Worm (Caenorhabditis elegans): Measurements from ENCODE around the gene rps-29.

The rps-29 gene

ce11 chrIII:794000-794399 is at the start of gene rps-29:
Gene rps-29, plus strand, starts transcription at chrIII:794300.
- no peak for TF ChIP-seq dao-5 (tag; optimal IDR thresholded peaks at IDR 0.05)
- TF ChIP-seq him-1 (tag; optimal IDR thresholded peaks at IDR 0.05): no peak
- no peak for TF ChIP-seq W03F9.2 (tag; optimal IDR thresholded peaks at IDR 0.05)

DNA sequence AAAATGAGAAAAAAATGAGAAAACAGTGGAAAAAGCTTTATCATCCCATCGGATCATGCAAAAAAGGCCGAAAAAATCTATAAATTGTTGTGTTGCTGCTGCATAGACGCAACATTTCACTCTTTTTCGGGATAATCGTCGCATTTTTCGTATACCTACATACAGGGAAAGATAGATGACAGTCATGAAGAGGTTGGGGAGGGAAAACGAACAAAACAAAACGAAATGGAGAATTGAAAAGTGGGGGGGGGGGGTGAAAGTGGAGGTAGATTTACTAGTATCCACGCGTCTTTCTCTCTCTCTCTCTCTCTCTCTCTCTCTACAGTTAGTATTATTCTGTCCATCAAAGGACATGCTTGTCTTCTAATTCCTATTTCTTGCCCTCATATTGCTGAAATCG is 49.6 kb upstream of the rps-29 start:
- TF ChIP-seq W03F9.2 (tag; optimal IDR thresholded peaks at IDR 0.05) (no peak), him-1 (tag; optimal IDR thresholded peaks at IDR 0.05) (no peak), dao-5 (tag; optimal IDR thresholded peaks at IDR 0.05) (no peak)

DNA sequence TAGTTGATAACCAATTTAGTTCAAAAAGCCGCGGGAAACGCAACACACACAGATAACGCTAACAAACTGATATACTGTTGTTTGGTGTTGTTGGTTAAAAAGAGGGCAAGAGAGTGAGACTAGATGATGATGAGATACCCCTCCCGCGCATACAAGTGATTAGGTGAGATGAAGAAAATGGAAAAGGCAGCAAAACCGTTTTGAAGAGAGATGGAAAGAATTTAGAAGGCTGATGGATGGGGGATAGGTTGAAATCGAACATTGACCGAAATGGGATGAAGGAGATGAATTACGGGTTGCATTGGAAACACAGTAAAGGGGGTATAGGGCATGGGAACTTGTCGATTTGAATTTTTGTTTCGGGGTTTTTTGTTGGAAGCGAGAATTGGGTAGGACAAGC is 45.3 kb upstream of the rps-29 start:
- TF ChIP-seq him-1 (tag; optimal IDR thresholded peaks at IDR 0.05) (no peak), dao-5 (tag; optimal IDR thresholded peaks at IDR 0.05) (no peak), W03F9.2 (tag; optimal IDR thresholded peaks at IDR 0.05) (no peak)

- no peak for TF ChIP-seq W03F9.2 (tag; optimal IDR thresholded peaks at IDR 0.05)
- no peak for TF ChIP-seq him-1 (tag; optimal IDR thresholded peaks at IDR 0.05)
- no peak for TF ChIP-seq dao-5 (tag; optimal IDR thresholded peaks at IDR 0.05)
Observed at ce11 chrIII:750028-750427, 44.1 kb upstream of the rps-29 start.

- TF ChIP-seq dao-5 (tag; optimal IDR thresholded peaks at IDR 0.05) (no peak), him-1 (tag; optimal IDR thresholded peaks at IDR 0.05) (no peak), W03F9.2 (tag; optimal IDR thresholded peaks at IDR 0.05) (no peak)
Observed at ce11 chrIII:752326-752725, 41.8 kb upstream of the rps-29 start, which contains the start of gene pat-12. Gene pat-12, minus strand, starts transcription at chrIII:752426.

- TF ChIP-seq W03F9.2 (tag; optimal IDR thresholded peaks at IDR 0.05) (no peak), dao-5 (tag; optimal IDR thresholded peaks at IDR 0.05) (no peak), him-1 (tag; optimal IDR thresholded peaks at IDR 0.05) (no peak)
Observed at ce11 chrIII:754371-754770, 39.7 kb upstream of the rps-29 start.

- TF ChIP-seq W03F9.2 (tag; optimal IDR thresholded peaks at IDR 0.05): no peak
- TF ChIP-seq him-1 (tag; optimal IDR thresholded peaks at IDR 0.05): no peak
- no peak for TF ChIP-seq dao-5 (tag; optimal IDR thresholded peaks at IDR 0.05)
Observed at ce11 chrIII:757981-758380, 36.1 kb upstream of the rps-29 start, which contains the start of gene T17H7.7. Gene T17H7.7, minus strand, starts transcription at chrIII:758081.

DNA sequence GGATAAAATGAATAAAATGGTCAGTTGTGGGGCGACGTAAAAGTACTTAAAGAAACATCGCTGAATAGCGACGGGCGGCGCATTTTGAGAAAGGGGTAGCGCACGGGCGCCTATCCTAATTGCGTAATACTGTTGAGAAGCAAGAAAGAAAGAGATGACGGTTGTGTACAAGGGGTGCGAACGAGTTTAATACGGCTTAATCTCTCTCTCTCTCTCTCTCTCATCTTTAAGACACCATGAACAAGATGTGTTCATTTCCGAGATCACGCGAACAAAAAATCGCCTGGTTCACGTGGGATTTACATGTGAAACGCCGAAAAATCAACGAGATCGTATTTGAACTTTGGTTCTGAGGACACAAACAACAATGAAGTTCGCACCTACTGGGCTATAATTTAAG is 34.4 kb upstream of the rps-29 start:
- TF ChIP-seq dao-5 (tag; optimal IDR thresholded peaks at IDR 0.05) (no peak), W03F9.2 (tag; optimal IDR thresholded peaks at IDR 0.05) (no peak), him-1 (tag; optimal IDR thresholded peaks at IDR 0.05) (no peak)

- TF ChIP-seq him-1 (tag; optimal IDR thresholded peaks at IDR 0.05) (no peak), W03F9.2 (tag; optimal IDR thresholded peaks at IDR 0.05) (no peak), dao-5 (tag; optimal IDR thresholded peaks at IDR 0.05) (no peak)
Observed at ce11 chrIII:761476-761875, 32.6 kb upstream of the rps-29 start, which contains the start of gene nlp-52. Gene nlp-52, plus strand, starts transcription at chrIII:761776.

ce11 chrIII:762508-762907 is 31.6 kb upstream of the rps-29 start:
- TF ChIP-seq him-1 (tag; optimal IDR thresholded peaks at IDR 0.05) (no peak), W03F9.2 (tag; optimal IDR thresholded peaks at IDR 0.05) (no peak), dao-5 (tag; optimal IDR thresholded peaks at IDR 0.05) (no peak)

ce11 chrIII:764404-764803 is 29.7 kb upstream of the rps-29 start:
- TF ChIP-seq him-1 (tag; optimal IDR thresholded peaks at IDR 0.05) (peak; percentile 66), W03F9.2 (tag; optimal IDR thresholded peaks at IDR 0.05) (no peak)

DNA sequence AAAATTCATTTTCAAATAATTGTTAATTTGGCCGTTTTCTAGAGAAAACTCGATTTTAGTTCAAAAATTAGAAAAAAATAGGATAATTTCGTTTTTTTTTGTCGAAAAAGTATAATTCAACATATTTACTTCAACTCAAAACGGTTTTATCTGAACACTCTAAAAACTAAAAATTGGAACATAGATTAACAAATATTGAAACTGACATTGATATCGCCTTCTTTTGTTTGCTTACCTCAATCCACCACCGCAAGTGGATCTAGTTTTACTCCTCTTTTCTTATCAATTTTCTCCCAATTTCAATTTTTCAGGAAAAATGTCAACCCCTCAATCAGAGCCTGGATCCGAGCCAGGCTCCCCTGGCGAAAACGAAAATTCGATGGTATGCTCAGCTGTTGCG is 29.2 kb upstream of the rps-29 start, which contains the start of gene ptl-1:
Gene ptl-1, plus strand, starts transcription at position 301 of the 400 bp plus-strand sequence.
- no peak for TF ChIP-seq W03F9.2 (tag; optimal IDR thresholded peaks at IDR 0.05)
- TF ChIP-seq him-1 (tag; optimal IDR thresholded peaks at IDR 0.05): no peak
- TF ChIP-seq dao-5 (tag; optimal IDR thresholded peaks at IDR 0.05): no peak

- no peak for TF ChIP-seq dao-5 (tag; optimal IDR thresholded peaks at IDR 0.05)
- TF ChIP-seq W03F9.2 (tag; optimal IDR thresholded peaks at IDR 0.05): no peak
- TF ChIP-seq him-1 (tag; optimal IDR thresholded peaks at IDR 0.05): no peak
Observed at ce11 chrIII:768528-768927, 25.6 kb upstream of the rps-29 start.

- TF ChIP-seq dao-5 (tag; optimal IDR thresholded peaks at IDR 0.05): no peak
- no peak for TF ChIP-seq W03F9.2 (tag; optimal IDR thresholded peaks at IDR 0.05)
- no peak for TF ChIP-seq him-1 (tag; optimal IDR thresholded peaks at IDR 0.05)
Observed at ce11 chrIII:770958-771357, 23.1 kb upstream of the rps-29 start, which contains the start of gene tpst-2. Gene tpst-2, plus strand, starts transcription at chrIII:771258.

ce11 chrIII:772675-773074 is 21.4 kb upstream of the rps-29 start:
- TF ChIP-seq him-1 (tag; optimal IDR thresholded peaks at IDR 0.05): no peak
- TF ChIP-seq W03F9.2 (tag; optimal IDR thresholded peaks at IDR 0.05): no peak
- no peak for TF ChIP-seq dao-5 (tag; optimal IDR thresholded peaks at IDR 0.05)
